Worm (Caenorhabditis elegans) whole organism, young adult: ENCODE results near the gene C06E7.2.

ENCODE experiments used
- B0019.2 ChIP-seq: fragments of 200-800 bp; sonication (Bioruptor generic); conservative IDR thresholded peaks from 2 replicates; pipeline ENCODE4 v1.3.6; 2022; ENCODE audit warnings: missing genetic modification reagents, missing genetic modification characterization, missing compliant biosample characterization
- B0035.1 ChIP-seq: sonication (generic microtip); optimal IDR thresholded peaks from 2 replicates; lab custom pipeline; 2016; ENCODE audit warnings: missing genetic modification characterization, mild to moderate bottlenecking, missing compliant biosample characterization, missing genotype, missing genetic modification reagents
- C17E4.6 ChIP-seq: fragments of 200-800 bp; sonication (Bioruptor generic); IDR thresholded peaks from 2 replicates; pipeline ENCODE4 v1.3.6; 2022; ENCODE audit warnings: missing genetic modification reagents, missing genetic modification characterization, missing compliant biosample characterization
- F10E7.11 ChIP-seq: sonication (generic microtip); optimal IDR thresholded peaks from 2 replicates; lab custom pipeline; 2017; ENCODE audit warnings: mild to moderate bottlenecking, missing genetic modification characterization, moderate library complexity, missing compliant biosample characterization
- F39B2.1 ChIP-seq: fragments of 200-800 bp; sonication (Bioruptor generic); IDR thresholded peaks from 2 replicates; pipeline ENCODE4 v1.3.6; 2022; ENCODE audit warnings: missing genetic modification reagents, missing genetic modification characterization, missing compliant biosample characterization
- F49E8.2 ChIP-seq: sonication (generic microtip); optimal IDR thresholded peaks from 3 replicates; lab custom pipeline; 2017; ENCODE audit warnings: missing genetic modification characterization, mild to moderate bottlenecking, missing compliant biosample characterization, antibody characterized with exemption, moderate library complexity; ENCODE audit not compliant: insufficient read depth
- K12H6.12 ChIP-seq: fragments of 200-800 bp; sonication (Bioruptor generic); optimal IDR thresholded peaks from 2 replicates; lab custom pipeline; 2018; ENCODE audit warnings: mild to moderate bottlenecking, missing genetic modification characterization, missing compliant biosample characterization
- T07F8.4 ChIP-seq: sonication (generic microtip); optimal IDR thresholded peaks from 2 replicates; lab custom pipeline; 2016; ENCODE audit warnings: mild to moderate bottlenecking, missing genetic modification characterization, moderate library complexity, missing compliant biosample characterization
- T26A5.8 ChIP-seq: sonication (generic microtip); optimal IDR thresholded peaks from 2 replicates; lab custom pipeline; 2016; ENCODE audit warnings: missing genetic modification characterization, missing compliant biosample characterization
- aptf-3 ChIP-seq: fragments of 200-800 bp; sonication (Bioruptor generic); IDR thresholded peaks from 2 replicates; pipeline ENCODE4 v1.3.6; 2022; ENCODE audit warnings: missing genetic modification characterization, missing compliant biosample characterization
- atf-7 ChIP-seq: sonication (generic microtip); optimal IDR thresholded peaks from 2 replicates; lab custom pipeline; 2017; ENCODE audit warnings: mild to moderate bottlenecking, missing genetic modification characterization, missing compliant biosample characterization
- athp-1 ChIP-seq: sonication (generic microtip); optimal IDR thresholded peaks from 2 replicates; lab custom pipeline; 2017; ENCODE audit warnings: mild to moderate bottlenecking, missing genetic modification characterization, missing compliant biosample characterization
- attf-6 ChIP-seq: fragments of 200-800 bp; sonication (Bioruptor generic); IDR thresholded peaks from 2 replicates; pipeline ENCODE4 v1.3.6; 2022; ENCODE audit warnings: missing genetic modification reagents, missing genetic modification characterization, missing compliant biosample characterization
- ceh-91 ChIP-seq: fragments of 200-800 bp; sonication (Bioruptor generic); IDR thresholded peaks from 2 replicates; pipeline ENCODE4 v1.3.6; 2022; ENCODE audit warnings: missing genetic modification reagents, missing genetic modification characterization, missing compliant biosample characterization
- die-1 ChIP-seq: sonication (generic microtip); optimal IDR thresholded peaks from 2 replicates; lab custom pipeline; 2016; ENCODE audit warnings: missing genotype, mild to moderate bottlenecking, missing genetic modification characterization, missing compliant biosample characterization
- ekl-4 ChIP-seq: fragments of 200-800 bp; sonication (Bioruptor generic); IDR thresholded peaks from 2 replicates; pipeline ENCODE4 v1.3.6; 2022; ENCODE audit warnings: missing genetic modification reagents, missing genetic modification characterization, missing compliant biosample characterization
- hsf-1 ChIP-seq: fragments of 200-800 bp; sonication (Bioruptor generic); IDR thresholded peaks from 2 replicates; pipeline ENCODE4 v1.3.6; 2022; ENCODE audit warnings: missing genetic modification reagents, missing genetic modification characterization, missing compliant biosample characterization
- lag-1 ChIP-seq: fragments of 200-800 bp; sonication (Bioruptor generic); IDR thresholded peaks from 2 replicates; pipeline ENCODE4 v1.3.6; 2022; ENCODE audit warnings: missing genetic modification reagents, missing genetic modification characterization, missing compliant biosample characterization
- let-526 ChIP-seq: fragments of 200-800 bp; sonication (Bioruptor generic); IDR thresholded peaks from 2 replicates; pipeline ENCODE4 v1.3.6; 2022; ENCODE audit warnings: missing genetic modification reagents, missing genetic modification characterization, missing compliant biosample characterization
- let-607 ChIP-seq, 2 experiments: fragments of 200-800 bp in 1 of 2; sonication (Bioruptor generic) in 1 of 2; sonication (generic microtip) in 1 of 2; optimal IDR thresholded peaks; 2 replicates each; lab custom pipeline; 2016 to 2018; ENCODE audit warnings: mild to moderate bottlenecking in 2 of 2, missing compliant biosample characterization in 2 of 2, missing genetic modification characterization in 2 of 2, moderate library complexity in 2 of 2, missing genotype in 1 of 2
- lin-26 ChIP-seq: fragments of 200-800 bp; sonication (Bioruptor generic); IDR thresholded peaks from 2 replicates; pipeline ENCODE4 v1.3.6; 2022; ENCODE audit warnings: missing genetic modification reagents, missing genetic modification characterization, missing compliant biosample characterization
- lsl-1 ChIP-seq: fragments of 200-800 bp; sonication (Bioruptor generic); optimal IDR thresholded peaks from 2 replicates; lab custom pipeline; 2018; ENCODE audit warnings: mild to moderate bottlenecking, missing genetic modification characterization, moderate library complexity, missing compliant biosample characterization
- madf-10 ChIP-seq: sonication (generic microtip); optimal IDR thresholded peaks from 2 replicates; lab custom pipeline; 2016; ENCODE audit warnings: mild to moderate bottlenecking, missing genetic modification characterization, missing compliant biosample characterization
- madf-3 ChIP-seq: fragments of 200-800 bp; sonication (Bioruptor generic); IDR thresholded peaks from 2 replicates; pipeline ENCODE4 v1.3.6; 2022; ENCODE audit warnings: missing genetic modification reagents, missing genetic modification characterization, missing compliant biosample characterization
- mcd-1 ChIP-seq: fragments of 200-800 bp; sonication (Bioruptor generic); IDR thresholded peaks from 2 replicates; pipeline ENCODE4 v1.3.6; 2022; ENCODE audit warnings: missing genetic modification reagents, missing genetic modification characterization, missing compliant biosample characterization
- mxl-1 ChIP-seq: sonication (generic microtip); optimal IDR thresholded peaks from 2 replicates; lab custom pipeline; 2016; ENCODE audit warnings: missing genetic modification characterization, missing compliant biosample characterization
- nhr-179 ChIP-seq: sonication (generic microtip); optimal IDR thresholded peaks from 2 replicates; lab custom pipeline; 2016; ENCODE audit warnings: mild to moderate bottlenecking, missing genetic modification characterization, missing compliant biosample characterization
- nhr-27 ChIP-seq: fragments of 200-800 bp; sonication (Bioruptor generic); optimal IDR thresholded peaks from 2 replicates; lab custom pipeline; 2018; ENCODE audit warnings: mild to moderate bottlenecking, missing genetic modification characterization, moderate library complexity, missing compliant biosample characterization
- pbrm-1 ChIP-seq: fragments of 200-800 bp; sonication (Bioruptor generic); IDR thresholded peaks from 2 replicates; pipeline ENCODE4 v1.3.6; 2022; ENCODE audit warnings: missing genetic modification reagents, missing genetic modification characterization, missing compliant biosample characterization
- pha-4 ChIP-seq: fragments of 150-350 bp; sonication (generic microtip); optimal IDR thresholded peaks from 2 replicates; lab custom pipeline; 2014; ENCODE audit warnings: missing biosample characterization, missing genetic modification reagents, missing genetic modification characterization
- repo-1 ChIP-seq: sonication (generic microtip); optimal IDR thresholded peaks from 2 replicates; lab custom pipeline; 2017; ENCODE audit warnings: mild to moderate bottlenecking, missing genetic modification characterization, missing compliant biosample characterization
- sea-2 ChIP-seq: fragments of 200-800 bp; sonication (Bioruptor generic); IDR thresholded peaks from 2 replicates; pipeline ENCODE4 v1.3.6; 2022; ENCODE audit warnings: missing genetic modification characterization, missing compliant biosample characterization
- snpc-4 ChIP-seq, 5 experiments: fragments of 150-350 bp in 1 of 5; sonication (generic microtip) in 4 of 5; optimal IDR thresholded peaks; 2 replicates each; lab custom pipeline; 2014 to 2018; ENCODE audit warnings: missing genetic modification characterization in 5 of 5, missing biosample characterization in 3 of 5, antibody characterized with exemption in 2 of 5, mild to moderate bottlenecking in 2 of 5, missing compliant biosample characterization in 2 of 5, missing genotype in 2 of 5, moderate library complexity in 2 of 5, missing genetic modification reagents in 1 of 5
- tbp1 ChIP-seq: fragments of 200-800 bp; sonication (Bioruptor generic); optimal IDR thresholded peaks from 2 replicates; lab custom pipeline; 2018; ENCODE audit warnings: mild to moderate bottlenecking, missing genetic modification characterization, missing compliant biosample characterization
- tbx-9 ChIP-seq: sonication (generic microtip); optimal IDR thresholded peaks from 2 replicates; lab custom pipeline; 2016; ENCODE audit warnings: borderline replicate concordance, missing genetic modification characterization, inconsistent platforms, missing compliant biosample characterization
- tlf-1 ChIP-seq: fragments of 200-800 bp; sonication (Bioruptor generic); optimal IDR thresholded peaks from 2 replicates; lab custom pipeline; 2018; ENCODE audit warnings: mild to moderate bottlenecking, missing genetic modification characterization, missing compliant biosample characterization
- unc-62 ChIP-seq: fragments of 150-350 bp; optimal IDR thresholded peaks from 2 replicates; lab custom pipeline; 2014; ENCODE audit warnings: missing biosample characterization, missing genetic modification reagents, missing genetic modification characterization
- ztf-18 ChIP-seq: sonication (generic microtip); optimal IDR thresholded peaks from 2 replicates; lab custom pipeline; 2016; ENCODE audit warnings: missing genotype, mild to moderate bottlenecking, missing genetic modification characterization, missing compliant biosample characterization
- ztf-25 ChIP-seq: fragments of 200-800 bp; sonication (Bioruptor generic); IDR thresholded peaks from 2 replicates; pipeline ENCODE4 v1.3.6; 2022; ENCODE audit warnings: missing genetic modification reagents, missing genetic modification characterization, missing compliant biosample characterization
- ztf-28 ChIP-seq: fragments of 200-800 bp; sonication (Bioruptor generic); IDR thresholded peaks from 2 replicates; pipeline ENCODE4 v1.3.6; 2022; ENCODE audit warnings: missing genetic modification reagents, missing genetic modification characterization, missing compliant biosample characterization

C06E7.2 gene

ce11 chrIV:5847986-5848707 is 8.9 kb downstream of the C06E7.2 start, which contains the start of gene sams-3 (continued):
- no peak for TF ChIP-seq lag-1
- TF ChIP-seq aptf-3, result no peak
- TF ChIP-seq snpc-4 (GFP tag; optimal IDR thresholded peaks at IDR 0.05; lab: Kevin White, UChicago), result peak; percentile 47
- TF ChIP-seq snpc-4 (tag; optimal IDR thresholded peaks at IDR 0.05; lab: Kevin White, UChicago), result peak in 3 of 4 experiments; percentile 61 to 78 (median 74)
- TF ChIP-seq ceh-91 (GFP tag; lab: Robert Waterston, UW), result no peak

- TF ChIP-seq tlf-1 (GFP tag; lab: Kevin White, UChicago) (peak; percentile 22), madf-3 (GFP tag; lab: Robert Waterston, UW) (no peak), lsl-1 (GFP tag; lab: Kevin White, UChicago) (peak; percentile 47), F39B2.1 (GFP tag; lab: Robert Waterston, UW) (no peak), athp-1 (tag; lab: Kevin White, UChicago) (peak; percentile 34), ztf-18 (tag; lab: Kevin White, UChicago) (no peak), snpc-4 (GFP tag; optimal IDR thresholded peaks at IDR 0.05; lab: Kevin White, UChicago) (no peak), snpc-4 (tag; optimal IDR thresholded peaks at IDR 0.05; lab: Kevin White, UChicago) (peak in 1 of 4 experiments; percentile 83), tbp1 (peak; percentile 15), die-1 (peak; percentile 8), mxl-1 (tag; lab: Kevin White, UChicago) (no peak), F49E8.2 (tag; lab: Kevin White, UChicago) (peak; percentile 42), attf-6 (GFP tag; lab: Robert Waterston, UW) (peak; percentile 38; the same call in 1 of the 2 replicates), pbrm-1 (GFP tag; lab: Robert Waterston, UW) (0 out of 2 replicates have a peak, but pooled peaks have one; percentile 40), lin-26 (GFP tag; lab: Robert Waterston, UW) (peak; percentile 34; the same call in 1 of the 2 replicates), T26A5.8 (tag; lab: Kevin White, UChicago) (no peak)
Measured at ce11 chrIV:5850765-5851377, 11.6 kb downstream of the C06E7.2 start.

ce11 chrIV:5855608-5856007 is 16.3 kb downstream of the C06E7.2 start:
- no peak for TF ChIP-seq hsf-1 (GFP tag; lab: Robert Waterston, UW)

- TF ChIP-seq lin-26 (GFP tag; lab: Robert Waterston, UW) (no peak), ekl-4 (GFP tag; lab: Robert Waterston, UW) (no peak), B0019.2 (GFP tag; lab: Robert Waterston, UW) (no peak), B0035.1 (tag; lab: Kevin White, UChicago) (no peak), tbx-9 (tag; lab: Kevin White, UChicago) (no peak), nhr-179 (tag; lab: Kevin White, UChicago) (no peak), madf-10 (tag; lab: Kevin White, UChicago) (no peak), ztf-25 (GFP tag; lab: Robert Waterston, UW) (no peak), ztf-28 (GFP tag; lab: Robert Waterston, UW) (no peak), let-526 (GFP tag; lab: Robert Waterston, UW) (no peak), pha-4 (no peak)
Measured at ce11 chrIV:5856975-5857374, 17.7 kb downstream of the C06E7.2 start.

- TF ChIP-seq T07F8.4 (tag; lab: Kevin White, UChicago) (no peak), nhr-27 (no peak), unc-62 (no peak), mcd-1 (GFP tag; lab: Robert Waterston, UW) (no peak), lag-1 (no peak), K12H6.12 (tag; lab: Kevin White, UChicago) (no peak), let-607 (tag; optimal IDR thresholded peaks at IDR 0.05; lab: Kevin White, UChicago) (no peak), B0035.1 (tag; lab: Kevin White, UChicago) (no peak), C17E4.6 (GFP tag; lab: Robert Waterston, UW) (no peak), F10E7.11 (tag; lab: Kevin White, UChicago) (no peak), sea-2 (no peak), atf-7 (tag; lab: Kevin White, UChicago) (no peak), repo-1 (no peak), ekl-4 (GFP tag; lab: Robert Waterston, UW) (no peak)
Measured at ce11 chrIV:5858212-5858611, 18.9 kb downstream of the C06E7.2 start.
